Worm (Caenorhabditis elegans) whole organism, mixed stage, embryonic: ENCODE data around the gene zig-10.

ENCODE experiments used
- ceh-39 ChIP-seq: fragments of 150-350 bp; optimal IDR thresholded peaks from 2 replicates; lab custom pipeline; 2014; ENCODE audit warnings: missing biosample characterization, missing genetic modification characterization
- elt-1 ChIP-seq: sonication (generic microtip); optimal IDR thresholded peaks from 2 replicates; lab custom pipeline; 2017; ENCODE audit warnings: missing genetic modification characterization, mild to moderate bottlenecking, missing compliant biosample characterization, antibody characterized with exemption, moderate library complexity, borderline replicate concordance; ENCODE audit not compliant: insufficient read depth
- lin-13 ChIP-seq: fragments of 150-350 bp; optimal IDR thresholded peaks from 2 replicates; lab custom pipeline; 2014; ENCODE audit warnings: missing biosample characterization, missing genetic modification characterization
- lsy-2 ChIP-seq: fragments of 150-350 bp; optimal IDR thresholded peaks from 2 replicates; lab custom pipeline; 2014; ENCODE audit warnings: missing biosample characterization, missing genetic modification characterization
- mep-1 ChIP-seq: fragments of 150-350 bp; optimal IDR thresholded peaks from 2 replicates; lab custom pipeline; 2017; ENCODE audit warnings: missing biosample characterization, missing genetic modification reagents, missing genetic modification characterization, inconsistent platforms
- unc-39 ChIP-seq: fragments of 150-350 bp; optimal IDR thresholded peaks from 2 replicates; lab custom pipeline; 2014; ENCODE audit warnings: missing biosample characterization, missing genetic modification characterization
- unc-62 ChIP-seq: fragments of 150-350 bp; optimal IDR thresholded peaks from 2 replicates; lab custom pipeline; 2014; ENCODE audit warnings: missing biosample characterization, missing genetic modification reagents, missing genetic modification characterization
- ztf-11 ChIP-seq: fragments of 150-350 bp; optimal IDR thresholded peaks from 2 replicates; lab custom pipeline; 2014; ENCODE audit warnings: missing biosample characterization, missing genetic modification characterization

DNA sequence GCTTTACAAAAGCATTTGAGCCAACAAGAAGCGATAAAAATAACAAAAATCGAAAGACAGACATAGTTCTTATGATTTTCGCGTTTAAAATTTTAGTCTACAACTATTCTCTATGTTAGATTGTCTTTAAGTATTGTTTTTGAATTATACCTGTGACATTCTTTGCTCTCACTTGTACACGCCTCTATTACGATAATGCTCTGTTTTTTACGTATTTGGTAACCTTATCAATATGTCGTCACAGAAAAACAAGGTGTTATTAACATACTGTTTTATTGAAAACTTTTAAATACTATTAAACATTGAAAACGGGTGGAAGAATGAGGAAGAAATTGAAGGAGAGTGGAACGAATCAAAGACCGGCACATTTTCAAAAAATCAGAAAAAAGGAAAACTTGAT lies 8.8 kb downstream of the zig-10 start, which contains the start of gene spp-11:
- no peak for TF ChIP-seq unc-62
- no peak for TF ChIP-seq lin-13
- no peak for TF ChIP-seq elt-1 (tag; lab: Kevin White, UChicago)
- no peak for TF ChIP-seq lsy-2
- no peak for TF ChIP-seq ceh-39 (tag; lab: Kevin White, UChicago)
- TF ChIP-seq ztf-11 (tag; lab: Kevin White, UChicago), result no peak
- no peak for TF ChIP-seq unc-39 (tag; lab: Kevin White, UChicago)
- no peak for TF ChIP-seq mep-1
